Fruit fly (Drosophila melanogaster): ENCODE measurements around the gene beg.

DNA sequence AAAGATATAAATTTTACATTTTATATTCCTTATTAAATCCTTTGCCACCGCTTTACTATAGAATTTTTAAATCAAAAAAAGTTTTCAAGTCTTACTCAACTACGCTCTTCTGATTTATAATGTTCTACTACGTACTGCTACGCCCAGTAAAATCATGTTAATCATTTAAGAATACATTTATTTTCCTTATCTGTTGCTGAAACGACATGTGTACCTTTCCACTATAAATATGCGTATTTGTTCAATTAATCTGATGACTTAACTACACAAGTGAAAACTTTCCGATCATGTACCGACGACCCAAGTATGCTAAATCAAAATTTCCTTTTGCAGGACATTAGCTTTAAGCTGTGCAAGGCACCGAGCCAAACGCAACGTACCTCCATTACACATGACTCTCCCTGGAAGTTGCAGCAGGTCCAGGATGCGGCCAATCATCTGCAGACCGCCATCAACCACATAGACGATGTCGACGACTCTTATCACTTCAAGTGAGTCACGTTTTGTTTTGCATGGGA lies 17.0 kb downstream of the beg start:
- TF ChIP-seq Rel (GFP tag; optimal IDR thresholded peaks at IDR 0.05) = no peak
- no peak for TF ChIP-seq Rel (tag; optimal IDR thresholded peaks at IDR 0.05)
- no peak for TF ChIP-seq Sp1 (GFP tag; optimal IDR thresholded peaks at IDR 0.05)
- no peak for TF ChIP-seq pan (optimal IDR thresholded peaks at IDR 0.05)
- no peak for TF ChIP-seq Dif (GFP tag; optimal IDR thresholded peaks at IDR 0.05; ENCODE audit: partially characterized antibody)
- no peak for TF ChIP-seq Myc (optimal IDR thresholded peaks at IDR 0.05)
- no peak for TF ChIP-seq brk (GFP tag; optimal IDR thresholded peaks at IDR 0.05)
- TF ChIP-seq OdsH (GFP tag; optimal IDR thresholded peaks at IDR 0.05) = no peak
- no peak for TF ChIP-seq N (GFP tag; optimal IDR thresholded peaks at IDR 0.05)
- TF ChIP-seq Hr83 (GFP tag; optimal IDR thresholded peaks at IDR 0.05; ENCODE audit: poor library complexity, severe bottlenecking) = no peak
- TF ChIP-seq Hr78 (GFP tag; optimal IDR thresholded peaks at IDR 0.05) = no peak
- no peak for TF ChIP-seq usp (GFP tag; optimal IDR thresholded peaks at IDR 0.05)
- no peak for TF ChIP-seq Hnf4 (GFP tag; optimal IDR thresholded peaks at IDR 0.05)
- no peak for TF ChIP-seq rgr (GFP tag; optimal IDR thresholded peaks at IDR 0.05)
